Fruit fly (Drosophila melanogaster): ENCODE results near the gene Lsd-2.

Lsd-2 gene

DNA sequence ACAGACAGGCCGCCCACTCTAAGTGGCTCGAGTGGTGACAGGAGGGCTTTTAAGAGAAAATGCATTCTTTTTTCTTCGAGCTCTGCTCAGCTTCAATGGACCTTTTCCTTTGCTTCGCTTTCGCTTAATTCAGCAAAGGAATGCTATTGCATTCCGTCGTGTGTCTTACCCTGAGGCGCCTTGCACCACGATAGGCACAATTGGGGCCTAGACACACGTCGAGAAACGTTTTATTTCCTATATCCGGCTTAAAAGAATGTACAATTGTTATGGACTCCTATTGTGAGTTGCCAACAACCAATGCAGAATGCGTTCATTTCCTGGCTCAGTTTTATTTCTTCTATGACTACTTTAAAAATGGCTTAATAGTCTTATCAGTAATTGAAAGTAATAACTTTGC is 15.1 kb upstream of the Lsd-2 start (continued):
- peak; percentile 6 for TF ChIP-seq CG7271 (tag; optimal IDR thresholded peaks at IDR 0.05)
- no peak for TF ChIP-seq CG43689 (GFP tag; IDR thresholded peaks at IDR 0.05)
- TF ChIP-seq CG8089 (GFP tag; optimal IDR thresholded peaks at IDR 0.05), result no peak
- no peak for TF ChIP-seq CG1792 (GFP tag; optimal IDR thresholded peaks at IDR 0.05)
- no peak for TF ChIP-seq CG16863 (GFP tag; optimal IDR thresholded peaks at IDR 0.05)
- no peak for TF ChIP-seq CG13424 (tag; optimal IDR thresholded peaks at IDR 0.05)
- no peak for TF ChIP-seq sna (GFP tag; IDR thresholded peaks at IDR 0.05; ENCODE audit: partially characterized antibody)
- TF ChIP-seq stwl (tag; optimal IDR thresholded peaks at IDR 0.05), result peak; percentile 83
- TF ChIP-seq CG14965 (GFP tag; optimal IDR thresholded peaks at IDR 0.05; ENCODE audit: borderline replicate concordance), result no peak
- TF ChIP-seq CG31224 (GFP tag; IDR thresholded peaks at IDR 0.05), result no peak
- TF ChIP-seq crol (GFP tag; IDR thresholded peaks at IDR 0.05), result no peak
- no peak for TF ChIP-seq gt (GFP tag; IDR thresholded peaks at IDR 0.05)
- no peak for TF ChIP-seq CG12071 (GFP tag; optimal IDR thresholded peaks at IDR 0.05)
- TF ChIP-seq CG33213 (GFP tag; optimal IDR thresholded peaks at IDR 0.05), result no peak
- TF ChIP-seq Scr (GFP tag; IDR thresholded peaks at IDR 0.05; ENCODE audit: partially characterized antibody), result no peak
- no peak for TF ChIP-seq al (GFP tag; IDR thresholded peaks at IDR 0.05)
- no peak for TF ChIP-seq gcm (GFP tag; optimal IDR thresholded peaks at IDR 0.05)
- TF ChIP-seq Ets97D (GFP tag; optimal IDR thresholded peaks at IDR 0.05), result peak; percentile 6
- no peak for TF ChIP-seq Max (GFP tag; optimal IDR thresholded peaks at IDR 0.05)
- TF ChIP-seq CG2678 (tag; optimal IDR thresholded peaks at IDR 0.05), result no peak
- peak; percentile 96 for TF ChIP-seq CG18764 (GFP tag; optimal IDR thresholded peaks at IDR 0.05)
- no peak for TF ChIP-seq ssp (GFP tag; IDR thresholded peaks at IDR 0.05)
- TF ChIP-seq usp (GFP tag; optimal IDR thresholded peaks at IDR 0.05), result no peak
- no peak for TF ChIP-seq sisA (GFP tag; IDR thresholded peaks at IDR 0.05)
- no peak for TF ChIP-seq insv (GFP tag; optimal IDR thresholded peaks at IDR 0.05)

dm6 chrX:15090371-15090770 is 14.4 kb upstream of the Lsd-2 start:
- TF ChIP-seq Hmr (GFP tag; optimal IDR thresholded peaks at IDR 0.05) (peak; percentile 30), gem (tag; optimal IDR thresholded peaks at IDR 0.05) (peak; percentile 23), HmgZ (tag; optimal IDR thresholded peaks at IDR 0.05) (peak; percentile 3), sens (GFP tag) (peak; percentile 68), Hsf (GFP tag; optimal IDR thresholded peaks at IDR 0.05) (peak; percentile 12), Mad (GFP tag; optimal IDR thresholded peaks at IDR 0.05) (no peak), CG13894 (tag; optimal IDR thresholded peaks at IDR 0.05) (peak; percentile 7), caup (GFP tag; optimal IDR thresholded peaks at IDR 0.05; ENCODE audit: severe bottlenecking) (no peak), CG2120 (GFP tag; optimal IDR thresholded peaks at IDR 0.05) (peak; percentile 18), CG7556 (GFP tag; optimal IDR thresholded peaks at IDR 0.05) (peak; percentile 19), lab (GFP tag; optimal IDR thresholded peaks at IDR 0.05) (peak; percentile 19), CG6854 (GFP tag; optimal IDR thresholded peaks at IDR 0.05) (no peak), CG18599 (GFP tag; optimal IDR thresholded peaks at IDR 0.05) (peak; percentile 2), Nf-YA (GFP tag; IDR thresholded peaks at IDR 0.05) (no peak), CG9727 (GFP tag; optimal IDR thresholded peaks at IDR 0.05) (no peak), sug (tag; optimal IDR thresholded peaks at IDR 0.05) (no peak), CG5953 (GFP tag; IDR thresholded peaks at IDR 0.05) (0 out of 2 replicates have a peak, but pooled peaks have one; percentile 7), CG13296 (GFP tag; optimal IDR thresholded peaks at IDR 0.05) (no peak), esg (GFP tag; conservative IDR thresholded peaks at IDR 0.05) (0 out of 2 replicates have a peak, but pooled peaks have one; percentile 11), Meics (GFP tag; optimal IDR thresholded peaks at IDR 0.05) (peak; percentile 4), croc (GFP tag; conservative IDR thresholded peaks at IDR 0.05) (no peak), ems (GFP tag; optimal IDR thresholded peaks at IDR 0.05) (no peak), ftz-f1 (GFP tag; optimal IDR thresholded peaks at IDR 0.05) (no peak)
